Fruit fly (Drosophila melanogaster): ENCODE results near the gene CG6178.

dm6 chr3R:24193373-24193879 lies 41.3 kb downstream of the CG6178 start, which contains the start of the genes SMC6 and CG6204:
- TF ChIP-seq h (optimal IDR thresholded peaks at IDR 0.05): no peak
- no peak for TF ChIP-seq ttk (optimal IDR thresholded peaks at IDR 0.05)
- TF ChIP-seq insv (optimal IDR thresholded peaks at IDR 0.05): no peak
- TF ChIP-seq psq (optimal IDR thresholded peaks at IDR 0.05): no peak
